Fruit fly (Drosophila melanogaster) whole organism, prepupa: Measurements from ENCODE around the gene Coq5.

Experiments
- CG11294 ChIP-seq: fragments of 200-800 bp; sonication (Bioruptor generic); IDR thresholded peaks from 2 replicates; pipeline ENCODE4 v1.3.6; 2022; ENCODE audit warnings: missing biosample characterization, missing genetic modification characterization
- CG11902 ChIP-seq: fragments of 200-800 bp; sonication (Bioruptor generic); optimal IDR thresholded peaks from 3 replicates; lab custom pipeline; 2016; ENCODE audit warnings: missing biosample characterization, missing genetic modification characterization
- CG15336 ChIP-seq: fragments of 200-800 bp; sonication (Bioruptor generic); IDR thresholded peaks from 2 replicates; pipeline ENCODE4 v1.3.6; 2022; ENCODE audit warnings: missing biosample characterization, missing genetic modification characterization
- CG31627 ChIP-seq: fragments of 200-800 bp; sonication (Bioruptor generic); optimal IDR thresholded peaks from 3 replicates; lab custom pipeline; 2016; ENCODE audit warnings: missing biosample characterization, missing genetic modification characterization
- Eip78C ChIP-seq: fragments of 200-800 bp; sonication (Bioruptor generic); peaks from one replicate; lab custom pipeline; 2016; ENCODE audit warnings: missing biosample characterization, missing genetic modification characterization
- Hr38 ChIP-seq: sonication (Bioruptor generic); optimal IDR thresholded peaks from 2 replicates; lab custom pipeline; 2016; ENCODE audit warnings: missing biosample characterization, missing genetic modification characterization
- Hr39 ChIP-seq: fragments of 200-800 bp; sonication (Bioruptor generic); optimal IDR thresholded peaks from 2 replicates; lab custom pipeline; 2016; ENCODE audit warnings: missing biosample characterization, missing genetic modification characterization
- Lpt ChIP-seq: fragments of 200-800 bp; sonication (Bioruptor generic); optimal IDR thresholded peaks from 3 replicates; lab custom pipeline; 2016; ENCODE audit warnings: missing biosample characterization, missing genetic modification characterization
- Met ChIP-seq: fragments of 200-800 bp; sonication (Bioruptor generic); optimal IDR thresholded peaks from 3 replicates; lab custom pipeline; 2016; ENCODE audit warnings: missing biosample characterization, missing genetic modification characterization
- Sox102F ChIP-seq: fragments of 200-800 bp; sonication (Bioruptor generic); optimal IDR thresholded peaks from 2 replicates; lab custom pipeline; 2016; ENCODE audit warnings: missing biosample characterization, mild to moderate bottlenecking, missing genetic modification characterization
- eg ChIP-seq: fragments of 200-800 bp; sonication (Bioruptor generic); IDR thresholded peaks from 3 replicates; pipeline ENCODE4 v1.3.6; 2022; ENCODE audit warnings: missing biosample characterization, missing genetic modification characterization
- fd85E ChIP-seq: fragments of 200-800 bp; sonication (Bioruptor generic); optimal IDR thresholded peaks from 3 replicates; lab custom pipeline; 2016; ENCODE audit warnings: missing biosample characterization, missing genetic modification characterization

DNA sequence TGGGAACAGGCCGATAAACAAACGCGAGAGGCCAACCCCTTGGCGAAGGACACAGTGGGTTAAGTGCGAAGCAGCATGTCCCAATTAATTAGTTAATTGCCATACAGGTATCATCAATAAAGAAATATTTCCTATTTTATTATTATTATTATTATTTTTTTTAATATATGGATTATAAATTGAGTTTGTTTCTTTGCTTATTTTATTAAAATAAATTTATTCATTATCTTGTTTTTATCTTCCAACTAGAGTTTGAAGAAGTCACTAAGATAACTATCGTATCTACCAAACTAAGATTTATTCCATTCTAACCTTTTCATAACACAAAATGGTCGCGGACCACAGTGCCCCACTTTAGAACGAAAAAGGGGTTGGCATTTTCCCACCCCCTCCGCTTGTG lies 13.7 kb upstream of the Coq5 start:
- TF ChIP-seq Hr38 (GFP tag; lab: Kevin White, UChicago) = no peak
- TF ChIP-seq fd85E (GFP tag; lab: Kevin White, UChicago) = no peak
- TF ChIP-seq eg (GFP tag; lab: Robert Waterston, UW) = no peak
- no peak for TF ChIP-seq CG11902 (GFP tag; lab: Kevin White, UChicago)
- TF ChIP-seq CG31627 (GFP tag; lab: Kevin White, UChicago) = no peak
- TF ChIP-seq CG11294 (GFP tag; lab: Robert Waterston, UW) = no peak
- TF ChIP-seq Sox102F (GFP tag; lab: Kevin White, UChicago) = no peak
- TF ChIP-seq Lpt (GFP tag; lab: Kevin White, UChicago) = no peak
- TF ChIP-seq CG15336 (GFP tag; lab: Robert Waterston, UW) = no peak
- no peak for TF ChIP-seq Hr39
- peak; percentile 57 for TF ChIP-seq Eip78C (GFP tag; lab: Kevin White, UChicago)
- TF ChIP-seq Met (GFP tag; lab: Kevin White, UChicago) = no peak
